Worm (Caenorhabditis elegans): ENCODE measurements around the gene nhr-192.

Gene nhr-192

DNA sequence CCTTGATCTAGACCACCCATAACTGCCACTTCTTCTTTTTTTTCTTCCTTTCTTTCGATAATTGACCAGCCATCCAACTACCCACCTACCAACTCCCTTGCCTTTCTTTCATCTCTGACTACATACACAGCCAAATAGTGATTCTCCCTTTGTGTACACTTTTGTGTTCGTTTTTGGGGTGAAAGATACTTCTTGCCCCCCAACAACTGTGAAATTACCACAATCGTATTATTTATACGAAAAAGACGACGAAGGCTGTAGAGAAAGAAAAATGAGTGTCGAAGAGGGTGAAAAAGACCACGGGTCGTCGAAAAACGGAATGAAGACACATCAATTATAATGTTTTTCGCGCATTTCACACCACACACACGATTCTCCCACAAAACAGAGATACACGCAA is 23.9 kb downstream of the nhr-192 start:
- TF ChIP-seq unc-86 (tag; optimal IDR thresholded peaks at IDR 0.05) = no peak
- TF ChIP-seq F13H6.1 (tag; optimal IDR thresholded peaks at IDR 0.05) = no peak
- TF ChIP-seq pat-9 (tag; optimal IDR thresholded peaks at IDR 0.05) = no peak
- no peak for TF ChIP-seq tbx-7 (tag; optimal IDR thresholded peaks at IDR 0.05)
- no peak for TF ChIP-seq ceh-6 (GFP tag; optimal IDR thresholded peaks at IDR 0.05)
- TF ChIP-seq pros-1 (tag; optimal IDR thresholded peaks at IDR 0.05) = no peak
- no peak for TF ChIP-seq ceh-9 (tag; optimal IDR thresholded peaks at IDR 0.05)

DNA sequence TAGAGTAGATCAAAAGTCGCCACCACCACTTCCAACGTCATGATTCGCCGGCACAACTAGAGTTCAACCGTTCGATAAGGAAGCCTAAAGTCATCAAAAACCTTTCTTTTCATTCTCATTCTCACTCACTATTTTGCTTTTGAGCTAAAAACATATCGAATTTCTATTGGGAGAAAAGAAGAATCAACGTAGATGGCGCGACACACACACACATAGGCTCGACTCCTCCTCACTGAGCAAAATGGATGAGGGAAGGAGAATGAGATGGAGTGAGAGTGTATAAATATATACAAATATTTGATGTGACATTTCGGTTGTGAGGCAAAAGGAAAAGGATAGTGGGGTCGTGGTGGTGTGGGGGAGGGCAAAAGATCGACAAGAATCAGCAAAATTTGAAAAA is 25.7 kb downstream of the nhr-192 start:
- TF ChIP-seq ceh-22 (tag; optimal IDR thresholded peaks at IDR 0.05) (no peak), ceh-19 (GFP tag; optimal IDR thresholded peaks at IDR 0.05) (peak; percentile 58), ceh-34 (tag; optimal IDR thresholded peaks at IDR 0.05) (peak; percentile 68)

DNA sequence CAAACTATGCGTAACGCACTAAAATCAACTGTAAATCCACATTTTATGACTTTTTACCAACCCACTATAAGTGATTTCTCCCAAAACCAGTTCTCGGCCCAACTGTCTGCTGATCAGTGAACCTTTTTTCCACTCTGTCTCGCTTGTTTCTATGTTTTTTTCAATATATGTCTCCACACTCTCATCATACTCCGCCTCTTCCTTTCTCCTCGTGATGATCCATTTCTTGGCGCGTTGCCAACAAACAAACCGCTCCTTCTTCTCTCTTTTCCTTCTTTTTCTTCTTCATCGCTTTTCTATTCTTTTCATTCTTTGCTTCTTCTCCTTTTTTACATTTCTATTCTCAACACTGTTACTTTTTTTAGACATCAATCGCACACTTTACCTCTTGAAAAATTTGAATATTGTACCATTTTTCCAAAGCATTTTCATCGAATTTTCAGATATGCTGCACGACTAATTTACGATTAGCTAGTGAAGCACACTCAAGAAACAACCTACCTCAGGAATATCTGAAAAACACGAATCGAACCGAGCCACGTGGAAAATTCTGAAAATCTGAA is 27.1 kb downstream of the nhr-192 start, which contains the start of gene T06E8.8:
Gene T06E8.8, plus strand, starts transcription at position 513 of the 563 bp plus-strand sequence.
- TF ChIP-seq sox-2 (GFP tag; IDR thresholded peaks at IDR 0.05) (no peak), che-1 (tag; optimal IDR thresholded peaks at IDR 0.05) (no peak), tbx-2 (tag; optimal IDR thresholded peaks at IDR 0.05) (no peak), ceh-6 (GFP tag; optimal IDR thresholded peaks at IDR 0.05) (no peak), hlh-30 (tag; optimal IDR thresholded peaks at IDR 0.05; ENCODE audit: insufficient read depth) (no peak), ceh-2 (tag; optimal IDR thresholded peaks at IDR 0.05) (no peak), ceh-18 (tag; optimal IDR thresholded peaks at IDR 0.05) (peak; percentile 62), pha-2 (tag; optimal IDR thresholded peaks at IDR 0.05) (no peak)

DNA sequence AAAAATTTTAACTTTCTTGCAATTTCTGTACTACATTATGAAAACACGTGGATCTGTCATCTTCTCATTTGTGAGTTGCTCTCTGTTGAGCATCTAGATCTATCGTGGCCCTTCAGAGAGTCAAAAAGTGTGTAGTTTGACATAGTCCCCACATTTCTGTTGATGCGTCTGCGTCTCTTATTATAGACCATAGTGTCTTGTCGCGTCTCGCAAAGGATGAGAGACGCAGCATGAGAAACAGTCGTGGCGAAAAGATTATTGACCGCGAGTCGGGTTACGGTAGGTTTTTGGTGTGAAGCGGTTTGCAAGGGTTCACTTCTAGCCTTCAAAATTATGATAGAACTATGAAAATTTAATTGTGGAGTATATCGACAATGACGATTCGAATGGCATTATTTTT is 28.2 kb downstream of the nhr-192 start:
- TF ChIP-seq madf-2 (tag; optimal IDR thresholded peaks at IDR 0.05) (no peak), ceh-30 (tag; optimal IDR thresholded peaks at IDR 0.05) (no peak), odd-2 (tag; optimal IDR thresholded peaks at IDR 0.05) (no peak), ceh-45 (GFP tag; IDR thresholded peaks at IDR 0.05) (no peak), che-1 (tag; optimal IDR thresholded peaks at IDR 0.05) (no peak), ceh-2 (tag; optimal IDR thresholded peaks at IDR 0.05) (no peak), fax-1 (tag; optimal IDR thresholded peaks at IDR 0.05) (no peak), ama-1 (optimal IDR thresholded peaks at IDR 0.05) (no peak), eyg-1 (tag; optimal IDR thresholded peaks at IDR 0.05) (no peak), hlh-15 (tag; optimal IDR thresholded peaks at IDR 0.05) (no peak), lim-6 (tag; optimal IDR thresholded peaks at IDR 0.05) (no peak), ceh-31 (tag; optimal IDR thresholded peaks at IDR 0.05) (peak; percentile 72), zip-5 (tag; optimal IDR thresholded peaks at IDR 0.05) (no peak), rnt-1 (tag; optimal IDR thresholded peaks at IDR 0.05) (peak; percentile 20), elt-4 (tag; optimal IDR thresholded peaks at IDR 0.05) (no peak), ceh-9 (tag; optimal IDR thresholded peaks at IDR 0.05) (no peak), pat-9 (tag; optimal IDR thresholded peaks at IDR 0.05) (no peak), npax-4 (tag; optimal IDR thresholded peaks at IDR 0.05) (no peak), pqm-1 (tag; optimal IDR thresholded peaks at IDR 0.05) (no peak), K02D7.2 (tag; optimal IDR thresholded peaks at IDR 0.05) (no peak), unc-3 (GFP tag; conservative IDR thresholded peaks at IDR 0.05) (no peak), unc-3 (tag; optimal IDR thresholded peaks at IDR 0.05) (no peak), pax-1 (tag; optimal IDR thresholded peaks at IDR 0.05) (peak; percentile 32), pag-3 (tag; optimal IDR thresholded peaks at IDR 0.05; ENCODE audit: borderline replicate concordance) (no peak), unc-42 (tag; optimal IDR thresholded peaks at IDR 0.05) (peak; percentile 25), hlh-13 (GFP tag; optimal IDR thresholded peaks at IDR 0.05) (no peak), elt-2 (tag; optimal IDR thresholded peaks at IDR 0.05) (no peak), gmeb-2 (tag; optimal IDR thresholded peaks at IDR 0.05) (no peak), pros-1 (tag; optimal IDR thresholded peaks at IDR 0.05) (peak; percentile 10), C08G9.2 (tag; optimal IDR thresholded peaks at IDR 0.05) (no peak), hlh-6 (tag; optimal IDR thresholded peaks at IDR 0.05) (no peak), Y22D7AL.16 (tag; optimal IDR thresholded peaks at IDR 0.05) (no peak), F13H6.1 (tag; optimal IDR thresholded peaks at IDR 0.05) (no peak), unc-86 (tag; optimal IDR thresholded peaks at IDR 0.05) (no peak), ceh-18 (tag; optimal IDR thresholded peaks at IDR 0.05) (peak; percentile 16), lin-11 (tag; optimal IDR thresholded peaks at IDR 0.05) (no peak), T23F11.4 (GFP tag; optimal IDR thresholded peaks at IDR 0.05) (no peak), ceh-24 (tag; optimal IDR thresholded peaks at IDR 0.05) (no peak), hlh-30 (tag; optimal IDR thresholded peaks at IDR 0.05; ENCODE audit: insufficient read depth) (peak; percentile 50)

Measured in whole organism, late embryonic.